Worm (Caenorhabditis elegans) whole organism, late embryonic: ENCODE measurements around the gene tars-1.

Source experiments
- C08G9.2 ChIP-seq: sonication (generic microtip); optimal IDR thresholded peaks from 2 replicates; lab custom pipeline; 2016; ENCODE audit warnings: mild to moderate bottlenecking, missing genetic modification characterization, moderate library complexity, missing compliant biosample characterization
- K02D7.2 ChIP-seq: sonication (generic microtip); optimal IDR thresholded peaks from 2 replicates; lab custom pipeline; 2017; ENCODE audit warnings: mild to moderate bottlenecking, missing genetic modification characterization, missing compliant biosample characterization
- T23F11.4 ChIP-seq: fragments of 200-800 bp; sonication (Bioruptor generic); optimal IDR thresholded peaks from 2 replicates; lab custom pipeline; 2018; ENCODE audit warnings: mild to moderate bottlenecking, missing genetic modification characterization, missing compliant biosample characterization
- ama-1 ChIP-seq: fragments of 150-350 bp; optimal IDR thresholded peaks from 2 replicates; lab custom pipeline; 2014
- ceh-14 ChIP-seq: sonication (generic microtip); optimal IDR thresholded peaks from 2 replicates; lab custom pipeline; 2016; ENCODE audit warnings: missing genotype, missing genetic modification characterization, missing compliant biosample characterization
- ceh-18 ChIP-seq: sonication (generic microtip); optimal IDR thresholded peaks from 2 replicates; lab custom pipeline; 2016; ENCODE audit warnings: missing genetic modification characterization, missing compliant biosample characterization
- ceh-2 ChIP-seq: sonication (generic microtip); optimal IDR thresholded peaks from 2 replicates; lab custom pipeline; 2016; ENCODE audit warnings: missing genotype, missing genetic modification characterization, missing compliant biosample characterization
- ceh-22 ChIP-seq: sonication (generic microtip); optimal IDR thresholded peaks from 2 replicates; lab custom pipeline; 2017; ENCODE audit warnings: missing biosample characterization, missing genetic modification characterization
- ceh-24 ChIP-seq: sonication (generic microtip); optimal IDR thresholded peaks from 2 replicates; lab custom pipeline; 2016; ENCODE audit warnings: mild to moderate bottlenecking, missing genetic modification characterization, missing compliant biosample characterization
- ceh-30 ChIP-seq: fragments of 150-350 bp; optimal IDR thresholded peaks from 2 replicates; lab custom pipeline; 2014; ENCODE audit warnings: missing biosample characterization, missing genetic modification characterization
- ceh-31 ChIP-seq: sonication (generic microtip); optimal IDR thresholded peaks from 2 replicates; lab custom pipeline; 2016; ENCODE audit warnings: missing genetic modification characterization, missing compliant biosample characterization
- ceh-45 ChIP-seq: fragments of 200-800 bp; sonication (Bioruptor generic); IDR thresholded peaks from 2 replicates; pipeline ENCODE4 v1.3.6; 2022; ENCODE audit warnings: missing genetic modification reagents, missing genetic modification characterization, missing compliant biosample characterization
- ceh-9 ChIP-seq: sonication (generic microtip); optimal IDR thresholded peaks from 2 replicates; lab custom pipeline; 2016; ENCODE audit warnings: mild to moderate bottlenecking, missing genetic modification characterization, inconsistent platforms, missing compliant biosample characterization
- dmd-4 ChIP-seq: sonication (generic microtip); optimal IDR thresholded peaks from 2 replicates; lab custom pipeline; 2016; ENCODE audit warnings: borderline replicate concordance, missing genetic modification characterization, missing compliant biosample characterization
- dve-1 ChIP-seq: sonication (generic microtip); optimal IDR thresholded peaks from 2 replicates; lab custom pipeline; 2017; ENCODE audit warnings: antibody characterized with exemption, mild to moderate bottlenecking, missing genetic modification characterization, missing compliant biosample characterization
- elt-2 ChIP-seq: sonication (generic microtip); optimal IDR thresholded peaks from 2 replicates; lab custom pipeline; 2016; ENCODE audit warnings: missing genetic modification reagents, missing genetic modification characterization, missing compliant biosample characterization
- elt-4 ChIP-seq: sonication (generic microtip); optimal IDR thresholded peaks from 2 replicates; lab custom pipeline; 2016; ENCODE audit warnings: missing genetic modification characterization, missing compliant biosample characterization
- ets-4 ChIP-seq: sonication (generic microtip); optimal IDR thresholded peaks from 2 replicates; lab custom pipeline; 2016; ENCODE audit warnings: missing genetic modification characterization, missing compliant biosample characterization
- fkh-10 ChIP-seq: fragments of 150-350 bp; optimal IDR thresholded peaks from 2 replicates; lab custom pipeline; 2014; ENCODE audit warnings: missing biosample characterization, missing genetic modification reagents, missing genetic modification characterization
- hlh-13 ChIP-seq: fragments of 200-800 bp; sonication (Bioruptor generic); optimal IDR thresholded peaks from 2 replicates; lab custom pipeline; 2018; ENCODE audit warnings: mild to moderate bottlenecking, missing genetic modification characterization, missing compliant biosample characterization
- hlh-15 ChIP-seq: sonication (generic microtip); optimal IDR thresholded peaks from 2 replicates; lab custom pipeline; 2016; ENCODE audit warnings: missing genetic modification characterization, missing compliant biosample characterization
- hlh-30 ChIP-seq: sonication (generic microtip); optimal IDR thresholded peaks from 2 replicates; lab custom pipeline; 2017; ENCODE audit warnings: antibody characterized with exemption, missing genetic modification characterization, missing compliant biosample characterization; ENCODE audit not compliant: insufficient read depth
- lim-6 ChIP-seq: sonication (generic microtip); optimal IDR thresholded peaks from 2 replicates; lab custom pipeline; 2016; ENCODE audit warnings: missing genetic modification characterization, missing compliant biosample characterization
- lin-11 ChIP-seq: fragments of 200-800 bp; sonication (Bioruptor generic); optimal IDR thresholded peaks from 2 replicates; lab custom pipeline; 2018; ENCODE audit warnings: mild to moderate bottlenecking, missing genetic modification characterization, missing compliant biosample characterization
- madf-2 ChIP-seq: sonication (generic microtip); optimal IDR thresholded peaks from 2 replicates; lab custom pipeline; 2017; ENCODE audit warnings: missing genetic modification characterization, missing compliant biosample characterization
- nfya-1 ChIP-seq: sonication (generic microtip); optimal IDR thresholded peaks from 2 replicates; lab custom pipeline; 2017; ENCODE audit warnings: missing genetic modification characterization, mild to moderate bottlenecking, missing compliant biosample characterization, antibody characterized with exemption, moderate library complexity
- nhr-232 ChIP-seq: sonication (generic microtip); optimal IDR thresholded peaks from 2 replicates; lab custom pipeline; 2016; ENCODE audit warnings: missing genetic modification characterization, missing compliant biosample characterization
- pag-3 ChIP-seq: sonication (generic microtip); optimal IDR thresholded peaks from 2 replicates; lab custom pipeline; 2016; ENCODE audit warnings: missing compliant biosample characterization, missing genetic modification characterization, borderline replicate concordance
- pat-9 ChIP-seq: fragments of 200-800 bp; sonication (Bioruptor generic); optimal IDR thresholded peaks from 2 replicates; lab custom pipeline; 2018; ENCODE audit warnings: mild to moderate bottlenecking, missing genetic modification characterization, moderate library complexity, missing compliant biosample characterization
- pha-2 ChIP-seq: sonication (generic microtip); optimal IDR thresholded peaks from 2 replicates; lab custom pipeline; 2017; ENCODE audit warnings: mild to moderate bottlenecking, missing genetic modification characterization, missing compliant biosample characterization
- pha-4 ChIP-seq: fragments of 150-350 bp; optimal IDR thresholded peaks from 2 replicates; lab custom pipeline; 2018; ENCODE audit warnings: missing biosample characterization, missing genetic modification reagents, missing genetic modification characterization
- ref-2 ChIP-seq: sonication (generic microtip); optimal IDR thresholded peaks from 2 replicates; lab custom pipeline; 2016; ENCODE audit warnings: missing genetic modification characterization, missing compliant biosample characterization
- rnt-1 ChIP-seq: sonication (generic microtip); optimal IDR thresholded peaks from 2 replicates; lab custom pipeline; 2016; ENCODE audit warnings: missing genetic modification characterization, missing compliant biosample characterization
- sdc-2 ChIP-seq: sonication (generic microtip); optimal IDR thresholded peaks from 2 replicates; lab custom pipeline; 2016; ENCODE audit warnings: missing genotype, missing genetic modification characterization, missing compliant biosample characterization
- sox-2 ChIP-seq: fragments of 200-800 bp; sonication (Bioruptor generic); IDR thresholded peaks from 2 replicates; pipeline ENCODE4 v1.3.6; 2022; ENCODE audit warnings: missing genetic modification reagents, missing genetic modification characterization, missing compliant biosample characterization
- tbx-2 ChIP-seq: sonication (generic microtip); optimal IDR thresholded peaks from 2 replicates; lab custom pipeline; 2016; ENCODE audit warnings: missing genetic modification characterization, missing compliant biosample characterization
- ttx-3 ChIP-seq: sonication (generic microtip); optimal IDR thresholded peaks from 2 replicates; lab custom pipeline; 2016; ENCODE audit warnings: missing genetic modification reagents, missing genetic modification characterization, missing compliant biosample characterization
- unc-3 ChIP-seq, 2 experiments: fragments of 200-800 bp in 1 of 2; sonication (Bioruptor generic) in 1 of 2; sonication (generic microtip) in 1 of 2; conservative IDR thresholded peaks in 1 of 2; optimal IDR thresholded peaks in 1 of 2; 2 replicates each; pipeline versions ENCODE4 v1.3.6 to Lab custom; 2016 to 2022; ENCODE audit warnings: missing compliant biosample characterization in 2 of 2, missing genetic modification characterization in 2 of 2, missing genetic modification reagents in 1 of 2
- unc-42 ChIP-seq: sonication (generic microtip); optimal IDR thresholded peaks from 2 replicates; lab custom pipeline; 2016; ENCODE audit warnings: missing genotype, missing genetic modification characterization, missing compliant biosample characterization
- unc-55 ChIP-seq: sonication (generic microtip); optimal IDR thresholded peaks from 2 replicates; lab custom pipeline; 2017; ENCODE audit warnings: missing biosample characterization, missing genetic modification reagents, missing genetic modification characterization
- unc-86 ChIP-seq: sonication (generic microtip); optimal IDR thresholded peaks from 2 replicates; lab custom pipeline; 2016; ENCODE audit warnings: missing genetic modification characterization, missing compliant biosample characterization
- zip-5 ChIP-seq: sonication (generic microtip); optimal IDR thresholded peaks from 2 replicates; lab custom pipeline; 2016; ENCODE audit warnings: missing genetic modification characterization, missing compliant biosample characterization
- ztf-16 ChIP-seq: sonication (generic microtip); optimal IDR thresholded peaks from 2 replicates; lab custom pipeline; 2017; ENCODE audit warnings: missing genetic modification characterization, missing compliant biosample characterization

Gene tars-1

DNA sequence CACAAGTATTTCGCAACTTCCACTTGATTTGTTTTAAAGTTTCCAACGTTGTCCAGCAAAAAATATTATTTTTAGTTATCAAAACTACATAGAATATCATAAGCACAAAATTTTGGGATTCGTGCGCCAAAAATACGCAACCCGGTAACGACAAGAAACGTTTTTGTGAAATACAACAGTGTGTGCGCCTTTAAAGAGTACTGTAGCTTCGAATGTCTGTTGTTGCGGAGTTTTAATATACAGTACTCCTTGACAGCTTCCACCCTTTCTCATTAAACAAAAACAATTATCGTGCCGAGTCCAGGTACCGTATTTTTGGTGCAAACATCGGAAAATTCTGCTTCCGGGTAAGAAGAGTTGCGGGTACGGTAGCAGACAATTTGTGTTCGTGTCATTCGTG, 15.2 kb downstream of the tars-1 start:
- no peak for TF ChIP-seq elt-2 (tag; lab: Kevin White, UChicago)
- no peak for TF ChIP-seq fkh-10 (GFP tag; lab: Kevin White, UChicago)
- TF ChIP-seq hlh-13 (GFP tag; lab: Kevin White, UChicago), result no peak
- no peak for TF ChIP-seq elt-4 (tag; lab: Kevin White, UChicago)
- no peak for TF ChIP-seq unc-55 (GFP tag; lab: Kevin White, UChicago)
- TF ChIP-seq ceh-22, result no peak
- no peak for TF ChIP-seq ztf-16 (tag; lab: Kevin White, UChicago)
- no peak for TF ChIP-seq ceh-2 (tag; lab: Kevin White, UChicago)
- no peak for TF ChIP-seq unc-86 (tag; lab: Kevin White, UChicago)
- TF ChIP-seq ets-4 (tag; lab: Kevin White, UChicago), result no peak

DNA sequence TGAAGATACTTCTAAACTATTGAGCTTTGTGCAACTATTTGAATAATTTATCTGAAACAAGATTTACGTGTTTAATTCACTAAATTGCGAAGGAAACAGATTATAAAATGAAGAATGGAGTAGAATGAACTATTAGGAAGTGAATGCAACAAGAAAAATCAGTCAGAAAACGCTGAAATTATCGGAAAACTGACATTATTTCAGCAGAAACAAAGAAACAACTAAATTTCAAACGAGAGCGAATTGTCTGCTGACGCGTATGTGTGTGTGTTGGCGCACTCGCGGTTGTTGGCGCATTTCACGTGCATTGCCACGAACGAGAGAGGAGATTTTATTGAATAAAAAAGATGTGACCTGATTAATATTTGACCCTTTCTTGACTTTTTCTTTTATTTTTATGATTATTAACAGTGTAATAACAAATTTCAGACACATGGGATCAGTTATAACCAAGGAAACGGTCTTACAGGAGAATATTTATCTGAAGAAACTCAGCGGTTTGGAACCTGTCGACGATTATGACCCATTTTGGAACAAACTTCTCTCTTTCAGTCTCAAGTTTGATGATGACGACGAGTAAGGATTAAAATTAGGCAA, 19.5 kb downstream of the tars-1 start, which contains the start of the genes trr-1 and C47D12.2:
TSS of gene trr-1 (minus strand) at position 51 of the 597 bp plus-strand sequence.
TSS of gene C47D12.2 (plus strand) at position 430 of the 597 bp plus-strand sequence.
- TF ChIP-seq C08G9.2 (tag; lab: Kevin White, UChicago) (no peak), ets-4 (tag; lab: Kevin White, UChicago) (no peak), ttx-3 (tag; lab: Kevin White, UChicago) (no peak), tbx-2 (tag; lab: Kevin White, UChicago) (peak; percentile 48), hlh-13 (GFP tag; lab: Kevin White, UChicago) (no peak), pha-4 (tag; lab: Kevin White, UChicago) (no peak), ceh-18 (peak; percentile 43), elt-4 (tag; lab: Kevin White, UChicago) (no peak), pag-3 (tag; lab: Kevin White, UChicago) (no peak), madf-2 (tag; lab: Kevin White, UChicago) (peak; percentile 29), unc-55 (GFP tag; lab: Kevin White, UChicago) (no peak), hlh-30 (tag; lab: Kevin White, UChicago) (peak; percentile 57), pha-2 (no peak), unc-3 (GFP tag; conservative IDR thresholded peaks at IDR 0.05; lab: Robert Waterston, UW) (no peak), unc-3 (tag; optimal IDR thresholded peaks at IDR 0.05; lab: Kevin White, UChicago) (peak; percentile 7), zip-5 (no peak), ztf-16 (tag; lab: Kevin White, UChicago) (no peak), ceh-22 (no peak), rnt-1 (tag; lab: Kevin White, UChicago) (no peak), unc-42 (tag; lab: Kevin White, UChicago) (peak; percentile 69), T23F11.4 (no peak), ceh-31 (tag; lab: Kevin White, UChicago) (no peak), sdc-2 (tag; lab: Kevin White, UChicago) (peak; percentile 1), dve-1 (tag; lab: Kevin White, UChicago) (no peak), ceh-14 (peak; percentile 34), ceh-30 (tag; lab: Kevin White, UChicago) (no peak), sox-2 (GFP tag; lab: Robert Waterston, UW) (no peak)

DNA sequence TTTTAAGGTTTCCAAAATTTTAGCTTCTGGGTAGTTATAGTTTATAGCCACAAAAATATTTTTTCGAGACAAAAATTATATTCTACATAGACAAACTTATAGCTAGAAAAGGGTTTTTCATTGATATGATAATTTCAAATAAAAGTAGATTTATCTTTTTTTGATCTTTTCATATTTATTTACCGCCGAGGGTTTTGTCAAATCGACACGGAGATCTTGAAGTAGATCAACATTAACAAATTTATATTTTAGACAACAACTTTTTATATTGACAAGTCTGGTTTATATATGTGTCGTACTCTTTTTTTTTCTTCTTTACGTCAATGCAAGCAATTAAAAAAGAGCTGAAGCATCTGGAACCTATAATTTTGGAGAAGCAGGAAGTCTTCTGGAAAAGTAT, 36.6 kb downstream of the tars-1 start:
- TF ChIP-seq nfya-1 (tag; lab: Kevin White, UChicago) (no peak), ceh-9 (tag; lab: Kevin White, UChicago) (no peak), ref-2 (tag; lab: Kevin White, UChicago) (no peak), hlh-15 (tag; lab: Kevin White, UChicago) (no peak), ceh-45 (GFP tag; lab: Robert Waterston, UW) (no peak), madf-2 (tag; lab: Kevin White, UChicago) (no peak), ceh-24 (tag; lab: Kevin White, UChicago) (no peak), pat-9 (tag; lab: Kevin White, UChicago) (no peak), ama-1 (lab: Kevin White, UChicago) (no peak), lim-6 (no peak), ceh-31 (tag; lab: Kevin White, UChicago) (no peak), lin-11 (no peak), dmd-4 (tag; lab: Kevin White, UChicago) (no peak), ceh-22 (no peak), sdc-2 (tag; lab: Kevin White, UChicago) (no peak), K02D7.2 (tag; lab: Kevin White, UChicago) (no peak), ets-4 (tag; lab: Kevin White, UChicago) (no peak), nhr-232 (tag; lab: Kevin White, UChicago) (no peak)
